Fruit fly (Drosophila melanogaster): Measurements from ENCODE around the gene Ankrd49.

dm6 chr2L:15009703-15010102 is 2.5 kb upstream of the Ankrd49 start, which contains the start of the genes THG and Rnmt:
- TF ChIP-seq pan (optimal IDR thresholded peaks at IDR 0.05) (no peak), Vsx2 (GFP tag; optimal IDR thresholded peaks at IDR 0.05; ENCODE audit: partially characterized antibody) (no peak), Myc (optimal IDR thresholded peaks at IDR 0.05) (no peak), Dfd (GFP tag; optimal IDR thresholded peaks at IDR 0.05) (no peak), fru (GFP tag; optimal IDR thresholded peaks at IDR 0.05) (peak; percentile 77), br (GFP tag; optimal IDR thresholded peaks at IDR 0.05) (peak; percentile 65), psq (GFP tag; optimal IDR thresholded peaks at IDR 0.05) (peak; percentile 72), foxo (GFP tag; optimal IDR thresholded peaks at IDR 0.05) (peak in 1 of 2 experiments; percentile 87), CG9705 (GFP tag; optimal IDR thresholded peaks at IDR 0.05) (peak; percentile 61), Mio (GFP tag; optimal IDR thresholded peaks at IDR 0.05) (no peak), HLH106 (tag; optimal IDR thresholded peaks at IDR 0.05) (peak; percentile 83)
